Worm (Caenorhabditis elegans) whole organism, early embryonic: ENCODE results near the gene clec-161.

Source experiments
- B0310.2 ChIP-seq: sonication (generic microtip); optimal IDR thresholded peaks from 2 replicates; lab custom pipeline; 2016; ENCODE audit warnings: mild to moderate bottlenecking, missing genetic modification characterization, missing compliant biosample characterization
- F13C5.2 ChIP-seq: sonication (generic microtip); optimal IDR thresholded peaks from 2 replicates; lab custom pipeline; 2017; ENCODE audit warnings: mild to moderate bottlenecking, missing genetic modification characterization, inconsistent platforms, missing compliant biosample characterization
- aly-1 ChIP-seq: sonication (generic microtip); optimal IDR thresholded peaks from 2 replicates; lab custom pipeline; 2016; ENCODE audit warnings: missing genetic modification characterization, missing compliant biosample characterization
- ama-1 ChIP-seq: fragments of 150-350 bp; optimal IDR thresholded peaks from 2 replicates; lab custom pipeline; 2014
- ceh-13 ChIP-seq: fragments of 200-800 bp; sonication (Bioruptor generic); optimal IDR thresholded peaks from 2 replicates; lab custom pipeline; 2018; ENCODE audit warnings: mild to moderate bottlenecking, missing genetic modification characterization, missing compliant biosample characterization
- ceh-36 ChIP-seq: sonication (generic microtip); optimal IDR thresholded peaks from 2 replicates; lab custom pipeline; 2016; ENCODE audit warnings: missing genetic modification characterization, inconsistent platforms, missing compliant biosample characterization
- ets-7 ChIP-seq: sonication (generic microtip); optimal IDR thresholded peaks from 2 replicates; lab custom pipeline; 2016; ENCODE audit warnings: missing genotype, missing genetic modification characterization, missing compliant biosample characterization
- flt-1 ChIP-seq: fragments of 200-800 bp; sonication (Bioruptor generic); IDR thresholded peaks from 2 replicates; pipeline ENCODE4 v1.3.6; 2022; ENCODE audit warnings: missing genetic modification characterization, missing compliant biosample characterization
- hmbx-1 ChIP-seq: sonication (generic microtip); optimal IDR thresholded peaks from 2 replicates; lab custom pipeline; 2016; ENCODE audit warnings: mild to moderate bottlenecking, missing genetic modification characterization, missing compliant biosample characterization
- hmg-4 ChIP-seq: fragments of 200-800 bp; sonication (Bioruptor generic); optimal IDR thresholded peaks from 2 replicates; lab custom pipeline; 2018; ENCODE audit warnings: mild to moderate bottlenecking, missing genetic modification characterization, missing compliant biosample characterization
- hnd-1 ChIP-seq: sonication (generic microtip); optimal IDR thresholded peaks from 2 replicates; lab custom pipeline; 2016; ENCODE audit warnings: missing genetic modification characterization, missing compliant biosample characterization
- pes-1 ChIP-seq: fragments of 200-800 bp; sonication (Bioruptor generic); IDR thresholded peaks from 2 replicates; pipeline ENCODE4 v1.3.6; 2022; ENCODE audit warnings: missing genetic modification reagents, missing genetic modification characterization, missing compliant biosample characterization
- scrt-1 ChIP-seq: fragments of 200-800 bp; sonication (Bioruptor generic); IDR thresholded peaks from 2 replicates; pipeline ENCODE4 v1.3.6; 2022; ENCODE audit warnings: missing genetic modification characterization, missing compliant biosample characterization
- sea-1 ChIP-seq: fragments of 200-800 bp; sonication (Bioruptor generic); conservative IDR thresholded peaks from 2 replicates; pipeline ENCODE4 v1.3.6; 2022; ENCODE audit warnings: missing genetic modification characterization, missing compliant biosample characterization
- tbx-11 ChIP-seq: fragments of 200-800 bp; sonication (Bioruptor generic); IDR thresholded peaks from 2 replicates; pipeline ENCODE4 v1.3.6; 2022; ENCODE audit warnings: missing genetic modification characterization, missing compliant biosample characterization
- tbx-37 ChIP-seq: fragments of 200-800 bp; sonication (Bioruptor generic); conservative IDR thresholded peaks from 2 replicates; pipeline ENCODE4 v1.3.6; 2022; ENCODE audit warnings: missing genetic modification reagents, missing genetic modification characterization, missing compliant biosample characterization
- tra-4 ChIP-seq: sonication (generic microtip); optimal IDR thresholded peaks from 2 replicates; lab custom pipeline; 2017; ENCODE audit warnings: missing genetic modification characterization, missing compliant biosample characterization

The clec-161 gene

DNA sequence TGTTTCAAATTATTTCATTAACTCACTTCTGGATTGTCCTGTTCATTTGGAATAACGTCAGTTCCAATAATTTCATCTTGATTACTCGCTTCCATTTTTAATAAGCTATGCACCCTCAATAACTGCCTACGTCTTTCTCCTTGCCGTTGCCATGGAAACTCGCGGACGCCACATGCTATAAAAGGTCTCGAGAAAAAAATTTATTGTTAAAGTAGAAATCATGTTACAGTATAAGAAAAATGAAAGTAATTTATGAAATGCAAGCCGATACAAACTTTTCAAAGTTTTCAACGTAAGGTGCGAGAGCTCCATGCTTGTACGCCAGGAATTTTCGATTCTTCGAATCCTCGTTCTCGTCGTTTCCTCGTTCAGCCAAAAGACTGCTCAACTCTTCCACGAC is 3.5 kb upstream of the clec-161 start, which contains the start of gene bbs-4:
Gene bbs-4, minus strand, starts transcription at position 101 of the 400 bp plus-strand sequence.
- TF ChIP-seq flt-1 (GFP tag; lab: Robert Waterston, UW) (no peak), B0310.2 (tag; lab: Kevin White, UChicago) (no peak), hmg-4 (no peak), pes-1 (GFP tag; lab: Robert Waterston, UW) (no peak)

DNA sequence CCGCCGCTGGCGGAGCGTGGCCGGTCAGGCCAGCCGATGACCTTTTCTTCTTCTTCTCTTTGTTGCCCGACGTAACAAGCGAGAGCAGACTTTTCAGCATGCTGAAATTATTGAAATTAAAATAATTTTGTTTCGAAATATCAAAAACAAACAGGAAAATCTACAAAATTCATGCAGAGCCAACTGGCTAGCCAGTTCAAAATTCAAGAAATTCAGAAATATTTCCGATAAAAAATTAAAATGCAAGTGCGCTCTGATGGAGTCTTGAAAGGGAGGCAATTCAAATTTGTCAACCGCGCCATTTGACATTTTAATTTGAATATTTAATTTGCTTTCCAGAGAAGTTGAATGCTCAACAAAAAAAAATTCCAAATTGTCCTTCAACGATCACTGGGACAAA is 7.9 kb downstream of the clec-161 start, which contains the start of gene F58A4.2:
Gene F58A4.2, minus strand, starts transcription at position 101 of the 400 bp plus-strand sequence.
- TF ChIP-seq ceh-36 (no peak), pes-1 (GFP tag; lab: Robert Waterston, UW) (no peak), F13C5.2 (no peak), ceh-13 (no peak), ets-7 (tag; lab: Kevin White, UChicago) (no peak), ama-1 (lab: Kevin White, UChicago) (no peak), hnd-1 (tag; lab: Kevin White, UChicago) (no peak)

- TF ChIP-seq tra-4 (tag; lab: Kevin White, UChicago) = no peak
- TF ChIP-seq tbx-11 (GFP tag; lab: Robert Waterston, UW) = no peak
- TF ChIP-seq ama-1 (lab: Kevin White, UChicago) = no peak
- TF ChIP-seq ets-7 (tag; lab: Kevin White, UChicago) = no peak
- no peak for TF ChIP-seq tbx-37 (GFP tag; lab: Robert Waterston, UW)
- TF ChIP-seq hmg-4 = no peak
- TF ChIP-seq pes-1 (GFP tag; lab: Robert Waterston, UW) = no peak
- TF ChIP-seq hnd-1 (tag; lab: Kevin White, UChicago) = no peak
- no peak for TF ChIP-seq F13C5.2
- no peak for TF ChIP-seq flt-1 (GFP tag; lab: Robert Waterston, UW)
- no peak for TF ChIP-seq B0310.2 (tag; lab: Kevin White, UChicago)
- no peak for TF ChIP-seq ceh-36
- TF ChIP-seq aly-1 = no peak
- no peak for TF ChIP-seq sea-1 (GFP tag; lab: Robert Waterston, UW)
- TF ChIP-seq hmbx-1 (tag; lab: Kevin White, UChicago) = no peak
- no peak for TF ChIP-seq scrt-1 (GFP tag; lab: Robert Waterston, UW)
- TF ChIP-seq ceh-13 = no peak
These were observed 10.4 kb downstream of the clec-161 start, which contains the start of gene F58A4.1 for ce11 chrIII:9598168-9598567. Gene F58A4.1, plus strand, starts transcription at chrIII:9598468.

ce11 chrIII:9597044-9597443 is 11.5 kb downstream of the clec-161 start, which contains the start of gene C48B4.12:
Gene C48B4.12, plus strand, starts transcription at chrIII:9597344.
- TF ChIP-seq hmg-4 (no peak), B0310.2 (tag; lab: Kevin White, UChicago) (no peak), scrt-1 (GFP tag; lab: Robert Waterston, UW) (no peak), aly-1 (no peak), ceh-13 (no peak), ceh-36 (no peak)

DNA sequence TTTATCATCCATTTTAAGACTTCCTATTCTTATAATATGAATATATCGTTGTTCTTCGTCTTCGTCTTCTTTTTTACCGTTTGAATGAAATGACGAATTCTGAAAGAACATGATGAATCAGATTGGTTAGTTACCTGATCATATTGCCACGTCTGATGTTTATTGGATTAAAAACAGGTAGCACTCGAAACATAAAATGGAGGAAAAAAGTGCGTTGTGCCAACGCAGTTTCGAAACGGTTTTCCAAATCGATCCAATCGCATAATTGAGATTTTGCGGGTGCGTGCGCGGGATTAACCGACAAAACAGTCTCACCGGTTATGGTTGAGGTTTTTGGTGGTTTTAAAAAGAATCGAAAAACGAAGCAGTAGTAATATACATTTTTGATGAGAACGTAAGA is 13.0 kb downstream of the clec-161 start, which contains the start of gene rom-2:
Gene rom-2, minus strand, starts transcription at position 101 of the 400 bp plus-strand sequence.
- no peak for TF ChIP-seq flt-1 (GFP tag; lab: Robert Waterston, UW)
- no peak for TF ChIP-seq hmg-4
- no peak for TF ChIP-seq sea-1 (GFP tag; lab: Robert Waterston, UW)
- no peak for TF ChIP-seq scrt-1 (GFP tag; lab: Robert Waterston, UW)
- TF ChIP-seq hmbx-1 (tag; lab: Kevin White, UChicago) = no peak
- TF ChIP-seq B0310.2 (tag; lab: Kevin White, UChicago) = no peak
- TF ChIP-seq ama-1 (lab: Kevin White, UChicago) = no peak
- no peak for TF ChIP-seq ets-7 (tag; lab: Kevin White, UChicago)
- TF ChIP-seq aly-1 = no peak

ce11 chrIII:9592118-9592517 is 16.4 kb downstream of the clec-161 start, which contains the start of gene acox-1.5:
Gene acox-1.5, minus strand, starts transcription at chrIII:9592192.
- TF ChIP-seq hnd-1 (tag; lab: Kevin White, UChicago) (no peak), F13C5.2 (no peak), ceh-36 (no peak), aly-1 (no peak), scrt-1 (GFP tag; lab: Robert Waterston, UW) (no peak), hmbx-1 (tag; lab: Kevin White, UChicago) (no peak), pes-1 (GFP tag; lab: Robert Waterston, UW) (no peak), ceh-13 (no peak), flt-1 (GFP tag; lab: Robert Waterston, UW) (no peak), B0310.2 (tag; lab: Kevin White, UChicago) (no peak), tbx-37 (GFP tag; lab: Robert Waterston, UW) (no peak)

DNA sequence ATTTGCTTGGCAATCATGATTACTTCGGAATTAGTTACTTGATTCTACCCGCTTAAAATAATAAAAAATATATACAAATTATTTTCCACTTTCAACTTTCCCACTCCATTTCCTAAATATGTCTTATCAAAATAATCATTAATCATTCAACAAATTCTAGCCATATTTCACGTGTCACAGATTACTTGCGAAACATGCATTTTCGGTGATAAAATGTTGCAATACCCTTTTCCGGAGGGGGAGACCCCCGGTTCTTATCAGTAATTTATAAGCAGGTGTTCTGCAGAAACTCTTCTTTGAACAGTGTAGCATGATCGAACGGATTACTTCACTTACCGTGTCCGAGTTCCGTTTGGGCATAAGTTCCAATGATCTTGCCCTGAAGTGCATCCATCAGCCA is 18.3 kb downstream of the clec-161 start:
- TF ChIP-seq F13C5.2 (no peak), ceh-36 (no peak)

DNA sequence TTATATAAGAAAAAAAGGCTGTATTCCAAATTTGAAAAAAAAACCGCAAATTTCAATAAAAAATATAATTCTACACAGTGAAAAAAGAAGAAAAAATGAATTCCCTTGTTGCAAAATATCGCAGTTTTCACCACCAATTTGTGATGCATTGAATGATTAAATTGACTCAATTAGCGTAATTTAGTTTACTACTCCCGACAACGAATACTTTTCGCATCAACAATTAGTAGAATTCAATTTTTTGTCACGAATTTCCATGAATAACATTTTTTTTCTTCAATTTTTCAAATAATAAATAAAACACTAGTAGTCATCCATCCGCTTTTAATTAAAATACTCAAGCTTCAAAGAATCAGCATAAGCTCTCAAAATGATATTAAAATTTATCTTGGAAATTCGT is 23.2 kb downstream of the clec-161 start:
- TF ChIP-seq B0310.2 (tag; lab: Kevin White, UChicago) (no peak), flt-1 (GFP tag; lab: Robert Waterston, UW) (no peak), ama-1 (lab: Kevin White, UChicago) (no peak), hmbx-1 (tag; lab: Kevin White, UChicago) (no peak), tbx-11 (GFP tag; lab: Robert Waterston, UW) (no peak), hnd-1 (tag; lab: Kevin White, UChicago) (no peak), sea-1 (GFP tag; lab: Robert Waterston, UW) (no peak), aly-1 (no peak), ets-7 (tag; lab: Kevin White, UChicago) (no peak), pes-1 (GFP tag; lab: Robert Waterston, UW) (no peak), ceh-13 (no peak), F13C5.2 (no peak), tbx-37 (GFP tag; lab: Robert Waterston, UW) (no peak), hmg-4 (no peak), tra-4 (tag; lab: Kevin White, UChicago) (no peak), ceh-36 (no peak)
